Fruit fly (Drosophila melanogaster): ENCODE results near the gene CG5938.

CG5938 gene

dm6 chr3R:27292159-27292880 is 17.7 kb downstream of the CG5938 start, which contains the start of gene CG3348 (continued):
- TF ChIP-seq Met (GFP tag; optimal IDR thresholded peaks at IDR 0.05) (peak; percentile 50), svp (GFP tag) (peak; percentile 76), Blimp-1 (GFP tag; optimal IDR thresholded peaks at IDR 0.05) (no peak), CG15336 (GFP tag; IDR thresholded peaks at IDR 0.05) (no peak), CG9139 (GFP tag; optimal IDR thresholded peaks at IDR 0.05) (no peak), CG16779 (tag; optimal IDR thresholded peaks at IDR 0.05) (no peak), Sox102F (GFP tag; optimal IDR thresholded peaks at IDR 0.05) (no peak), CG11294 (GFP tag; IDR thresholded peaks at IDR 0.05) (no peak), eg (GFP tag; IDR thresholded peaks at IDR 0.05) (peak; percentile 48; the same call in 1 of the 3 replicates), salr (GFP tag; optimal IDR thresholded peaks at IDR 0.05) (no peak), CG11902 (GFP tag; optimal IDR thresholded peaks at IDR 0.05) (no peak), CG4318 (GFP tag; optimal IDR thresholded peaks at IDR 0.05) (no peak), Ets96B (tag; optimal IDR thresholded peaks at IDR 0.05) (no peak), CG34406 (GFP tag; optimal IDR thresholded peaks at IDR 0.05) (no peak), net (GFP tag; optimal IDR thresholded peaks at IDR 0.05) (no peak), Smox (GFP tag; optimal IDR thresholded peaks at IDR 0.05) (peak; percentile 30), cyc (GFP tag; optimal IDR thresholded peaks at IDR 0.05) (peak; percentile 35), CG1621 (tag; optimal IDR thresholded peaks at IDR 0.05) (no peak), Hr4 (GFP tag; optimal IDR thresholded peaks at IDR 0.05) (peak; percentile 6), pdm3 (GFP tag; optimal IDR thresholded peaks at IDR 0.05) (peak; percentile 1), fd85E (GFP tag; optimal IDR thresholded peaks at IDR 0.05) (no peak)

- TF ChIP-seq esn (GFP tag; optimal IDR thresholded peaks at IDR 0.05) (no peak), dac (GFP tag; optimal IDR thresholded peaks at IDR 0.05) (no peak), CG32006 (GFP tag; optimal IDR thresholded peaks at IDR 0.05) (no peak), CG6276 (GFP tag; optimal IDR thresholded peaks at IDR 0.05) (no peak), CG11762 (GFP tag; optimal IDR thresholded peaks at IDR 0.05; ENCODE audit: insufficient read depth) (no peak), CG3032 (tag; optimal IDR thresholded peaks at IDR 0.05) (no peak)
Observed at dm6 chr3R:27293065-27293464, 18.5 kb downstream of the CG5938 start.

dm6 chr3R:27294113-27294512 is 19.5 kb downstream of the CG5938 start:
- no peak for TF ChIP-seq dsx (GFP tag; optimal IDR thresholded peaks at IDR 0.05; ENCODE audit: poor library complexity, severe bottlenecking)
- no peak for TF ChIP-seq Gug (GFP tag; IDR thresholded peaks at IDR 0.05)
- TF ChIP-seq net (GFP tag; optimal IDR thresholded peaks at IDR 0.05), result no peak
- no peak for TF ChIP-seq cyc (GFP tag; optimal IDR thresholded peaks at IDR 0.05)
- no peak for TF ChIP-seq CG3919 (GFP tag; optimal IDR thresholded peaks at IDR 0.05)
- TF ChIP-seq CG3032 (tag; optimal IDR thresholded peaks at IDR 0.05), result no peak
- no peak for TF ChIP-seq Eip75B (GFP tag; optimal IDR thresholded peaks at IDR 0.05)
- no peak for TF ChIP-seq dac (GFP tag; optimal IDR thresholded peaks at IDR 0.05)
- TF ChIP-seq spab (GFP tag; optimal IDR thresholded peaks at IDR 0.05), result no peak
- TF ChIP-seq achi (GFP tag; optimal IDR thresholded peaks at IDR 0.05), result no peak
- TF ChIP-seq CG31627 (GFP tag; optimal IDR thresholded peaks at IDR 0.05), result no peak
- no peak for TF ChIP-seq salr (GFP tag; optimal IDR thresholded peaks at IDR 0.05)
- TF ChIP-seq Lpt (GFP tag; optimal IDR thresholded peaks at IDR 0.05), result no peak
- TF ChIP-seq CG15336 (GFP tag; IDR thresholded peaks at IDR 0.05), result no peak
- TF ChIP-seq CG6163 (GFP tag; IDR thresholded peaks at IDR 0.05), result no peak
- TF ChIP-seq eg (GFP tag; IDR thresholded peaks at IDR 0.05), result no peak
- no peak for TF ChIP-seq Hr38 (GFP tag; optimal IDR thresholded peaks at IDR 0.05)
- TF ChIP-seq CG7368 (GFP tag; optimal IDR thresholded peaks at IDR 0.05), result no peak
- no peak for TF ChIP-seq vri (GFP tag; optimal IDR thresholded peaks at IDR 0.05)
- no peak for TF ChIP-seq Eip78C (GFP tag)

Data from whole organism, prepupa.